Fruit fly (Drosophila melanogaster): ENCODE measurements around the gene CG42369.

CG42369 gene

DNA sequence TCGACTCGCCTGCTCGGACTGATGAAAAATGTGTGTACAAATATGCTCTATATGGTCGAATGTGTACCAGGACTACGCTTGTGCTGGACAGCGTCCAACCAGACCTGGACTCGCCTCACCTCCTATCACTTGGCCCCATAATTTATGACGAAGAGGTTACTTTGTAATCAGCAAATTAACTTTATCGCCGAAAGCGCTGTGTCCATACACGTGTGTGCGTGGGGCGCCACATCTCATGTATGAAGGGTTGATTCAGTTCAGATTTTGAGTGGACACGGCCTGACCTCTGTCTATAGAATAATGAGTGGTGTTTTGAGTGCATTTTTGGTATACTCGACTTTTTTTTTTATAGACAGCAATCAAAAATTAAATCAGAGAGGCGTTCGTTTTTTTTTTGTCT is 37.0 kb downstream of the CG42369 start:
- TF ChIP-seq Side (GFP tag; optimal IDR thresholded peaks at IDR 0.05) (no peak), Ets65A (GFP tag) (peak; percentile 78)

- TF ChIP-seq Dad (GFP tag; optimal IDR thresholded peaks at IDR 0.05), result no peak
- no peak for TF ChIP-seq CG1529 (GFP tag; optimal IDR thresholded peaks at IDR 0.05)
Measured at dm6 chr2L:6358218-6358617, 38.8 kb downstream of the CG42369 start, which contains the start of gene CG9500. Gene CG9500 (minus strand): TSS chr2L:6358318.

- peak; percentile 22; the same call in 1 of the 3 replicates for TF ChIP-seq Mrtf (GFP tag; IDR thresholded peaks at IDR 0.05)
- TF ChIP-seq disco-r (GFP tag; optimal IDR thresholded peaks at IDR 0.05), result no peak
- peak; percentile 20 for TF ChIP-seq CG33213 (GFP tag; optimal IDR thresholded peaks at IDR 0.05)
- no peak for TF ChIP-seq pzg (GFP tag; optimal IDR thresholded peaks at IDR 0.05)
- no peak for TF ChIP-seq Ets97D (GFP tag; optimal IDR thresholded peaks at IDR 0.05)
- TF ChIP-seq Med (GFP tag), result peak; percentile 89
- peak; percentile 33 for TF ChIP-seq kah (GFP tag; optimal IDR thresholded peaks at IDR 0.05)
- peak; percentile 25 for TF ChIP-seq Jarid2 (GFP tag; optimal IDR thresholded peaks at IDR 0.05)
- TF ChIP-seq nau (GFP tag; optimal IDR thresholded peaks at IDR 0.05), result peak; percentile 32
- TF ChIP-seq sens (GFP tag), result peak; percentile 87
- TF ChIP-seq trem (tag; optimal IDR thresholded peaks at IDR 0.05), result peak; percentile 46
- no peak for TF ChIP-seq CG12155 (GFP tag; optimal IDR thresholded peaks at IDR 0.05)
- no peak for TF ChIP-seq CG9609 (GFP tag; optimal IDR thresholded peaks at IDR 0.05)
- TF ChIP-seq Elba2 (GFP tag; optimal IDR thresholded peaks at IDR 0.05), result no peak
- peak; percentile 87 for TF ChIP-seq CG10979 (tag; optimal IDR thresholded peaks at IDR 0.05)
- no peak for TF ChIP-seq oc (tag; optimal IDR thresholded peaks at IDR 0.05)
- TF ChIP-seq ftz-f1 (GFP tag; optimal IDR thresholded peaks at IDR 0.05), result no peak
- TF ChIP-seq CG34422 (GFP tag; IDR thresholded peaks at IDR 0.05), result peak; percentile 30; the same call in 1 of the 3 replicates
- no peak for TF ChIP-seq D19B (GFP tag; optimal IDR thresholded peaks at IDR 0.05)
- no peak for TF ChIP-seq Deaf1 (tag; optimal IDR thresholded peaks at IDR 0.05)
- peak; percentile 24 for TF ChIP-seq CG12071 (GFP tag; optimal IDR thresholded peaks at IDR 0.05)
- no peak for TF ChIP-seq CG6791 (GFP tag; IDR thresholded peaks at IDR 0.05; ENCODE audit: partially characterized antibody)
- TF ChIP-seq az2 (GFP tag; optimal IDR thresholded peaks at IDR 0.05), result peak; percentile 48
- TF ChIP-seq psq (GFP tag; optimal IDR thresholded peaks at IDR 0.05), result no peak
- peak; percentile 6 for TF ChIP-seq wek (GFP tag; optimal IDR thresholded peaks at IDR 0.05)
- peak; percentile 65 for TF ChIP-seq CG15601 (tag; optimal IDR thresholded peaks at IDR 0.05)
- no peak; the same call in 1 of the 2 replicates for TF ChIP-seq CG10959 (GFP tag; IDR thresholded peaks at IDR 0.05)
- TF ChIP-seq ab (GFP tag; optimal IDR thresholded peaks at IDR 0.05), result no peak
- peak; percentile 37 for TF ChIP-seq fd96Cb (tag; optimal IDR thresholded peaks at IDR 0.05)
- no peak for TF ChIP-seq gsb (GFP tag; IDR thresholded peaks at IDR 0.05)
- no peak for TF ChIP-seq CG2116 (GFP tag; optimal IDR thresholded peaks at IDR 0.05)
- TF ChIP-seq dysf (GFP tag; IDR thresholded peaks at IDR 0.05), result 0 out of 3 replicates have a peak, but pooled peaks have one; percentile 4
- peak; percentile 72; the same call in 2 of the 3 replicates for TF ChIP-seq ase (GFP tag; IDR thresholded peaks at IDR 0.05)
- TF ChIP-seq crp (GFP tag; optimal IDR thresholded peaks at IDR 0.05), result no peak
- no peak for TF ChIP-seq CG13894 (tag; optimal IDR thresholded peaks at IDR 0.05)
- TF ChIP-seq onecut (GFP tag; IDR thresholded peaks at IDR 0.05), result peak; percentile 44
- TF ChIP-seq CG12219 (GFP tag; optimal IDR thresholded peaks at IDR 0.05), result peak; percentile 32
- peak in 1 of 2 experiments; percentile 95 for TF ChIP-seq insv (GFP tag; optimal IDR thresholded peaks at IDR 0.05)
- TF ChIP-seq CG30431 (GFP tag; optimal IDR thresholded peaks at IDR 0.05), result peak; percentile 19
- no peak for TF ChIP-seq Dref (GFP tag; IDR thresholded peaks at IDR 0.05)
- peak; percentile 12 for TF ChIP-seq pfk (GFP tag; optimal IDR thresholded peaks at IDR 0.05)
- peak; percentile 34 for TF ChIP-seq grau (tag; optimal IDR thresholded peaks at IDR 0.05)
Measured at dm6 chr2L:6356686-6357362, 40.2 kb downstream of the CG42369 start.

Data from whole organism, embryonic.